Worm (Caenorhabditis elegans) whole organism, mixed stage, embryonic: ENCODE data around the gene hda-2.

Source experiments
- bed-3 ChIP-seq: fragments of 200-800 bp; sonication (Bioruptor generic); optimal IDR thresholded peaks from 3 replicates; lab custom pipeline; 2018; ENCODE audit warnings: mild to moderate bottlenecking, missing genetic modification characterization, moderate library complexity, missing compliant biosample characterization
- blmp-1 ChIP-seq: fragments of 150-350 bp; optimal IDR thresholded peaks from 2 replicates; lab custom pipeline; 2014; ENCODE audit warnings: missing biosample characterization, missing genetic modification characterization
- ceh-39 ChIP-seq: fragments of 150-350 bp; optimal IDR thresholded peaks from 2 replicates; lab custom pipeline; 2014; ENCODE audit warnings: missing biosample characterization, missing genetic modification characterization
- ceh-83 ChIP-seq: fragments of 200-800 bp; sonication (Bioruptor generic); optimal IDR thresholded peaks from 2 replicates; lab custom pipeline; 2018; ENCODE audit warnings: mild to moderate bottlenecking, missing genetic modification characterization, missing compliant biosample characterization
- cnd-1 ChIP-seq: fragments of 200-800 bp; sonication (Bioruptor generic); optimal IDR thresholded peaks from 2 replicates; lab custom pipeline; 2018; ENCODE audit warnings: mild to moderate bottlenecking, missing genetic modification characterization, missing compliant biosample characterization
- drap-1 ChIP-seq: fragments of 200-800 bp; sonication (Bioruptor generic); optimal IDR thresholded peaks from 3 replicates; lab custom pipeline; 2018; ENCODE audit warnings: mild to moderate bottlenecking, missing genetic modification characterization, missing compliant biosample characterization
- elt-1 ChIP-seq: sonication (generic microtip); optimal IDR thresholded peaks from 2 replicates; lab custom pipeline; 2017; ENCODE audit warnings: missing genetic modification characterization, mild to moderate bottlenecking, missing compliant biosample characterization, antibody characterized with exemption, moderate library complexity, borderline replicate concordance; ENCODE audit not compliant: insufficient read depth
- flh-1 ChIP-seq: fragments of 200-800 bp; sonication (Bioruptor generic); optimal IDR thresholded peaks from 2 replicates; lab custom pipeline; 2018; ENCODE audit warnings: mild to moderate bottlenecking, missing genetic modification characterization, moderate library complexity, missing compliant biosample characterization
- ham-2 ChIP-seq: fragments of 200-800 bp; sonication (Bioruptor generic); optimal IDR thresholded peaks from 2 replicates; lab custom pipeline; 2018; ENCODE audit warnings: mild to moderate bottlenecking, missing genetic modification characterization, missing compliant biosample characterization
- lsy-2 ChIP-seq: fragments of 150-350 bp; optimal IDR thresholded peaks from 2 replicates; lab custom pipeline; 2014; ENCODE audit warnings: missing biosample characterization, missing genetic modification characterization
- mab-5 ChIP-seq: fragments of 150-350 bp; optimal IDR thresholded peaks from 2 replicates; lab custom pipeline; 2014; ENCODE audit warnings: missing biosample characterization, missing genetic modification characterization
- mep-1 ChIP-seq: fragments of 150-350 bp; optimal IDR thresholded peaks from 2 replicates; lab custom pipeline; 2017; ENCODE audit warnings: missing biosample characterization, missing genetic modification reagents, missing genetic modification characterization, inconsistent platforms
- nhr-2 ChIP-seq: fragments of 150-350 bp; optimal IDR thresholded peaks from 2 replicates; lab custom pipeline; 2014; ENCODE audit warnings: missing biosample characterization, missing genetic modification characterization
- nhr-237 ChIP-seq: fragments of 150-350 bp; optimal IDR thresholded peaks from 2 replicates; lab custom pipeline; 2014; ENCODE audit warnings: missing biosample characterization, missing genetic modification characterization
- nhr-76 ChIP-seq: sonication (generic microtip); optimal IDR thresholded peaks from 2 replicates; lab custom pipeline; 2017; ENCODE audit warnings: missing biosample characterization, missing genetic modification characterization
- sem-2 ChIP-seq: fragments of 200-800 bp; sonication (Bioruptor generic); optimal IDR thresholded peaks from 2 replicates; lab custom pipeline; 2018; ENCODE audit warnings: mild to moderate bottlenecking, missing genetic modification characterization, missing compliant biosample characterization
- tbx-8 ChIP-seq: fragments of 200-800 bp; sonication (Bioruptor generic); optimal IDR thresholded peaks from 2 replicates; lab custom pipeline; 2018; ENCODE audit warnings: mild to moderate bottlenecking, missing genetic modification characterization, moderate library complexity, missing compliant biosample characterization
- unc-120 ChIP-seq: sonication (generic microtip); optimal IDR thresholded peaks from 2 replicates; lab custom pipeline; 2017; ENCODE audit warnings: missing genetic modification characterization, missing compliant biosample characterization; ENCODE audit not compliant: poor library complexity, severe bottlenecking
- zip-8 ChIP-seq: fragments of 150-350 bp; optimal IDR thresholded peaks from 2 replicates; lab custom pipeline; 2014; ENCODE audit warnings: missing biosample characterization, missing genetic modification characterization
- ztf-11 ChIP-seq: fragments of 150-350 bp; optimal IDR thresholded peaks from 2 replicates; lab custom pipeline; 2014; ENCODE audit warnings: missing biosample characterization, missing genetic modification characterization

The hda-2 gene

DNA sequence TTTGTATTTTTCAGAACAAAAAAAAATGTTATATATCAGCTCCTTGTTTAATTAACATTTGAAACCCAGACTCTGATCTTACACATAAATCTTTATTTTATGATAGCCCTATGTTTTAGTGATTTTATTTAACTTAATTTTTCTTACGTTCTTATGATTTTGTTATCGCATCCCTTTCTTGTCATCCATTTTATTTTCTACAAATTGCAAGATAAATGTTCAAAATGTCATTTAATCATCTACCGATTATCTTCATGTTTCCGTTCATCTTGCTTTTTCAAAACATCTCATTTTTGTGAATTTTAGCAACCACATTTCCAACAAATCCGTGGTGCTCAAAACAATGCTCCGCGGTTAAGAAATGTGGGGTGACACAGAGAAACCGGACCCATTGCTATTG is 46.1 kb downstream of the hda-2 start, which contains the start of gene DH11.5:
Gene DH11.5 (plus strand): TSS at position 301 of the 400 bp plus-strand sequence.
- TF ChIP-seq zip-8 (tag; lab: Kevin White, UChicago) (no peak), mab-5 (tag; lab: Kevin White, UChicago) (no peak), nhr-237 (tag; lab: Kevin White, UChicago) (no peak), ceh-83 (GFP tag; lab: Kevin White, UChicago) (no peak)

DNA sequence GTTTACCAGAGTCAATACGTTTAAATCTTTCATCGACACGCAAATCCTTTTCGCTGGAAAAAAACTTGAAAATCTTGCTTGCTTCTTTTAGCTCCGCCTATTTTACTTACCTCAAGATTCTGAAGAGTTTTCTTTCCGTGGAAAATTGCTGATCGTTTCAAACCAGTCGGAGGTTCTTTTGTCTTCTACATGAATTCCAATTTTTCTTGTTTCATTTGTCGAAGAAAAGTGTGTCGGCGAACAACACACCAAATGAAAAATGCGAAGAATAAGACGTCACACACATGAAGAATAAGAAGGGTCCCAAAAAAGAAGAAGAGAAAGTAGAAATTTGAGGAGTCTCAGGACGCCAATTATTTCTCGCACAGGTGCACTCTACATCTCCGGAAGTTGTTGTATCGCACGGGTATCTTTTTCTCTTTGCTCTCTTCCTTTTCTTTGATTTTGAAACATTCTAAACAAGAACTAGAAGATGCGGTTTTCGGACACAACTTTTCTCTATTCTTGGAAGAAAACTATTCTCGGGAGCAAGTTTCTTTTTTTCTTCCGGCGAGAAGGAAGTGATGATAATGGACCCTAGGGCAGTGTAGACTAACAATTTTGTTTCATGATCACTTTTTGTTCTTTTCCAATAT is 48.1 kb downstream of the hda-2 start:
- TF ChIP-seq elt-1 (tag; lab: Kevin White, UChicago): no peak
- no peak for TF ChIP-seq nhr-2 (tag; lab: Kevin White, UChicago)
- TF ChIP-seq ham-2 (GFP tag; lab: Kevin White, UChicago): no peak
- no peak for TF ChIP-seq tbx-8 (GFP tag; lab: Kevin White, UChicago)
- no peak for TF ChIP-seq cnd-1 (tag; lab: Kevin White, UChicago)
- TF ChIP-seq flh-1 (GFP tag; lab: Kevin White, UChicago): no peak
- TF ChIP-seq sem-2 (GFP tag; lab: Kevin White, UChicago): no peak
- no peak for TF ChIP-seq nhr-237 (tag; lab: Kevin White, UChicago)
- TF ChIP-seq lsy-2 (tag; lab: Kevin White, UChicago): no peak
- TF ChIP-seq unc-120: no peak
- no peak for TF ChIP-seq zip-8 (tag; lab: Kevin White, UChicago)
- no peak for TF ChIP-seq mep-1 (tag; lab: Kevin White, UChicago)
- TF ChIP-seq nhr-76 (tag; lab: Kevin White, UChicago): no peak
- no peak for TF ChIP-seq drap-1 (GFP tag; lab: Kevin White, UChicago)
- TF ChIP-seq bed-3 (GFP tag; lab: Kevin White, UChicago): no peak
- no peak for TF ChIP-seq ztf-11
- no peak for TF ChIP-seq ceh-39 (tag; lab: Kevin White, UChicago)
- no peak for TF ChIP-seq blmp-1 (tag; lab: Kevin White, UChicago)
